Worm (Caenorhabditis elegans): ENCODE data around the gene col-174.

Gene col-174

ce11 chrX:7572057-7572456 is 25.4 kb downstream of the col-174 start, which contains the start of gene pcyt-1:
Gene pcyt-1 (plus strand): TSS chrX:7572357.
- no peak for TF ChIP-seq ztf-25 (GFP tag; IDR thresholded peaks at IDR 0.05)
- TF ChIP-seq ceh-27 (GFP tag; optimal IDR thresholded peaks at IDR 0.05): no peak
- TF ChIP-seq attf-6 (GFP tag; IDR thresholded peaks at IDR 0.05): no peak
- TF ChIP-seq ets-4 (GFP tag; optimal IDR thresholded peaks at IDR 0.05): no peak
- TF ChIP-seq B0261.1 (tag; optimal IDR thresholded peaks at IDR 0.05): no peak
- TF ChIP-seq F22D6.2 (tag; optimal IDR thresholded peaks at IDR 0.05): no peak
- no peak for TF ChIP-seq mel-28 (tag; optimal IDR thresholded peaks at IDR 0.05; ENCODE audit: borderline replicate concordance)
- no peak for TF ChIP-seq lsy-27 (tag; optimal IDR thresholded peaks at IDR 0.05; ENCODE audit: borderline replicate concordance, insufficient read depth)
- TF ChIP-seq cebp-1 (GFP tag; IDR thresholded peaks at IDR 0.05): no peak
- TF ChIP-seq cebp-1 (tag; optimal IDR thresholded peaks at IDR 0.05): no peak
- no peak for TF ChIP-seq hrde-1 (tag; optimal IDR thresholded peaks at IDR 0.05; ENCODE audit: borderline replicate concordance)
- TF ChIP-seq tlf-1 (GFP tag; optimal IDR thresholded peaks at IDR 0.05): no peak
- TF ChIP-seq zfh-2 (GFP tag; conservative IDR thresholded peaks at IDR 0.05): no peak
- no peak for TF ChIP-seq hlh-12 (tag; optimal IDR thresholded peaks at IDR 0.05)
- no peak for TF ChIP-seq snpc-3.4 (tag; optimal IDR thresholded peaks at IDR 0.05)

DNA sequence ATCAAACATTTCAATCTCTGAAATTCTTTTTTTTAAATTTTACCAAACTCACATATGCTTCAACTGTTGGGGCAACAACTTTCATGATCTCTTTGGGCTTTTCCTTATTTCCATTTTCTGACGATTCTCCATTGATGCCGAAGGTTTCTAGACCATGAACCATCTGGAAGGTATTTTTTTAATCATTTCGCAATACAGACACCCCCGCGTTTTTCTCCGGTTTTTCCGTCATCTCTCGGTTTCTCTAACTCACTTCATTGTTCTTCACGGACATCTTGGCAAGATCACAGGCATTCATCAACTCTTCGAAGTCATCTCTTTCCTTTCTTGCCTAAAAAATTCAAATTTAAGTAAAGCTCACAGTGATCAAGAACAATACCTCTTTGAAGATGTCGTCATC is 26.6 kb downstream of the col-174 start:
- no peak for TF ChIP-seq zfh-2 (GFP tag; conservative IDR thresholded peaks at IDR 0.05)
- no peak for TF ChIP-seq ztf-3 (GFP tag; optimal IDR thresholded peaks at IDR 0.05)
- TF ChIP-seq xnd-1 (tag; optimal IDR thresholded peaks at IDR 0.05): no peak
- no peak for TF ChIP-seq cebp-1 (GFP tag; IDR thresholded peaks at IDR 0.05)
- peak; percentile 75 for TF ChIP-seq cebp-1 (tag; optimal IDR thresholded peaks at IDR 0.05)

DNA sequence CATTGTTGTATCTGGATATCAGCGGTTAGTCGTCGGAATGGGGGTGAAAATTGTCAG is 26.8 kb downstream of the col-174 start, which contains the start of the genes unc-98 and F08C6.18:
unc-98 (minus strand) TSS at position 48 of the 57 bp plus-strand sequence.
F08C6.18 (minus strand) TSS at position 57 of the 57 bp plus-strand sequence.
- TF ChIP-seq madf-8 (GFP tag; conservative IDR thresholded peaks at IDR 0.05) (no peak), Y53G8AR.9 (GFP tag; conservative IDR thresholded peaks at IDR 0.05) (no peak), mxl-1 (tag; optimal IDR thresholded peaks at IDR 0.05) (no peak), ztf-25 (GFP tag; IDR thresholded peaks at IDR 0.05) (no peak), nhr-27 (tag; optimal IDR thresholded peaks at IDR 0.05) (no peak), atf-7 (tag; optimal IDR thresholded peaks at IDR 0.05) (no peak), mes-4 (tag; optimal IDR thresholded peaks at IDR 0.05) (no peak), rpc-1 (optimal IDR thresholded peaks at IDR 0.05) (no peak), rpc-1 (tag; optimal IDR thresholded peaks at IDR 0.05) (no peak)

- TF ChIP-seq zfh-2 (GFP tag; conservative IDR thresholded peaks at IDR 0.05): peak; percentile 49; the same call in 1 of the 2 replicates
- TF ChIP-seq F33H1.4 (GFP tag; IDR thresholded peaks at IDR 0.05): no peak
Observed at ce11 chrX:7573629-7574028, 27.0 kb downstream of the col-174 start.

ce11 chrX:7575939-7576338 is 29.3 kb downstream of the col-174 start:
- TF ChIP-seq nhr-80 (tag; optimal IDR thresholded peaks at IDR 0.05) (peak; percentile 94), cebp-1 (GFP tag; IDR thresholded peaks at IDR 0.05) (no peak), cebp-1 (tag; optimal IDR thresholded peaks at IDR 0.05) (peak; percentile 22), snpc-1.3 (tag; optimal IDR thresholded peaks at IDR 0.05; ENCODE audit: insufficient read depth) (no peak), ets-4 (GFP tag; optimal IDR thresholded peaks at IDR 0.05) (peak; percentile 24), let-607 (tag; optimal IDR thresholded peaks at IDR 0.05) (peak in 1 of 2 experiments; percentile 23), athp-1 (tag; optimal IDR thresholded peaks at IDR 0.05) (no peak)

All from whole organism, young adult.